Fruit fly (Drosophila melanogaster) whole organism, prepupa: ENCODE measurements around the gene CG1103.

Experiments
- CG10669 ChIP-seq: fragments of 200-800 bp; sonication (Bioruptor generic); optimal IDR thresholded peaks from 3 replicates; lab custom pipeline; 2018; ENCODE audit warnings: missing biosample characterization, mild to moderate bottlenecking, missing genetic modification characterization, moderate library complexity
- CG11762 ChIP-seq: fragments of 200-800 bp; sonication (Bioruptor generic); optimal IDR thresholded peaks from 3 replicates; lab custom pipeline; 2016; ENCODE audit warnings: missing biosample characterization, missing genetic modification characterization; ENCODE audit not compliant: insufficient read depth
- CG11902 ChIP-seq: fragments of 200-800 bp; sonication (Bioruptor generic); optimal IDR thresholded peaks from 3 replicates; lab custom pipeline; 2016; ENCODE audit warnings: missing biosample characterization, missing genetic modification characterization
- CG15336 ChIP-seq: fragments of 200-800 bp; sonication (Bioruptor generic); IDR thresholded peaks from 2 replicates; pipeline ENCODE4 v1.3.6; 2022; ENCODE audit warnings: missing biosample characterization, missing genetic modification characterization
- CG16779 ChIP-seq: fragments of 200-800 bp; sonication (Bioruptor generic); optimal IDR thresholded peaks from 3 replicates; lab custom pipeline; 2017; ENCODE audit warnings: missing biosample characterization, mild to moderate bottlenecking, missing genetic modification characterization
- CG32006 ChIP-seq: fragments of 200-800 bp; sonication (Bioruptor generic); optimal IDR thresholded peaks from 3 replicates; lab custom pipeline; 2017; ENCODE audit warnings: missing biosample characterization, mild to moderate bottlenecking, missing genetic modification characterization
- CG34406 ChIP-seq: fragments of 200-800 bp; sonication (Bioruptor generic); optimal IDR thresholded peaks from 3 replicates; lab custom pipeline; 2016; ENCODE audit warnings: missing biosample characterization, missing genetic modification characterization
- CG3919 ChIP-seq: fragments of 200-800 bp; sonication (Bioruptor generic); optimal IDR thresholded peaks from 3 replicates; lab custom pipeline; 2016; ENCODE audit warnings: missing biosample characterization, missing genetic modification characterization
- CG4318 ChIP-seq: fragments of 200-800 bp; sonication (Bioruptor generic); optimal IDR thresholded peaks from 3 replicates; lab custom pipeline; 2017; ENCODE audit warnings: missing biosample characterization, mild to moderate bottlenecking, missing genetic modification characterization
- CG6163 ChIP-seq: fragments of 200-800 bp; sonication (Bioruptor generic); IDR thresholded peaks from 3 replicates; pipeline ENCODE4 v1.3.6; 2022; ENCODE audit warnings: missing biosample characterization, missing genetic modification characterization
- CG6792 ChIP-seq: fragments of 200-800 bp; sonication (Bioruptor generic); optimal IDR thresholded peaks from 3 replicates; lab custom pipeline; 2016; ENCODE audit warnings: missing biosample characterization, missing genetic modification characterization
- CG7368 ChIP-seq: fragments of 200-800 bp; sonication (Bioruptor generic); optimal IDR thresholded peaks from 3 replicates; lab custom pipeline; 2016; ENCODE audit warnings: missing biosample characterization, missing genetic modification characterization
- CG8119 ChIP-seq: fragments of 200-800 bp; sonication (Bioruptor generic); IDR thresholded peaks from 3 replicates; pipeline ENCODE4 v1.3.6; 2022; ENCODE audit warnings: missing biosample characterization, missing genetic modification characterization
- CG8319 ChIP-seq: fragments of 200-800 bp; sonication (Bioruptor generic); optimal IDR thresholded peaks from 3 replicates; lab custom pipeline; 2016; ENCODE audit warnings: missing biosample characterization, missing genetic modification characterization
- Eip75B ChIP-seq: fragments of 200-800 bp; sonication (Bioruptor generic); optimal IDR thresholded peaks from 3 replicates; lab custom pipeline; 2016; ENCODE audit warnings: missing biosample characterization, missing genetic modification characterization
- Eip78C ChIP-seq: fragments of 200-800 bp; sonication (Bioruptor generic); peaks from one replicate; lab custom pipeline; 2016; ENCODE audit warnings: missing biosample characterization, missing genetic modification characterization
- Ets96B ChIP-seq: fragments of 200-800 bp; optimal IDR thresholded peaks from 2 replicates; lab custom pipeline; 2019; ENCODE audit warnings: missing biosample characterization, mild to moderate bottlenecking, missing genetic modification characterization, moderate library complexity
- Hr38 ChIP-seq: sonication (Bioruptor generic); optimal IDR thresholded peaks from 2 replicates; lab custom pipeline; 2016; ENCODE audit warnings: missing biosample characterization, missing genetic modification characterization
- Hr4 ChIP-seq: fragments of 200-800 bp; sonication (Bioruptor generic); optimal IDR thresholded peaks from 3 replicates; lab custom pipeline; 2016; ENCODE audit warnings: missing biosample characterization, missing genetic modification characterization
- Lpt ChIP-seq: fragments of 200-800 bp; sonication (Bioruptor generic); optimal IDR thresholded peaks from 3 replicates; lab custom pipeline; 2016; ENCODE audit warnings: missing biosample characterization, missing genetic modification characterization
- Met ChIP-seq: fragments of 200-800 bp; sonication (Bioruptor generic); optimal IDR thresholded peaks from 3 replicates; lab custom pipeline; 2016; ENCODE audit warnings: missing biosample characterization, missing genetic modification characterization
- OdsH ChIP-seq: fragments of 200-800 bp; sonication (Bioruptor generic); optimal IDR thresholded peaks from 3 replicates; lab custom pipeline; 2016; ENCODE audit warnings: missing biosample characterization, missing genetic modification characterization
- Smox ChIP-seq: fragments of 200-800 bp; sonication (Bioruptor generic); optimal IDR thresholded peaks from 3 replicates; lab custom pipeline; 2016; ENCODE audit warnings: missing biosample characterization, missing genetic modification characterization
- Sox102F ChIP-seq: fragments of 200-800 bp; sonication (Bioruptor generic); optimal IDR thresholded peaks from 2 replicates; lab custom pipeline; 2016; ENCODE audit warnings: missing biosample characterization, mild to moderate bottlenecking, missing genetic modification characterization
- Sox14 ChIP-seq: fragments of 200-800 bp; sonication (Bioruptor generic); optimal IDR thresholded peaks from 3 replicates; lab custom pipeline; 2016; ENCODE audit warnings: missing biosample characterization, missing genetic modification characterization
- Sox15 ChIP-seq: fragments of 200-800 bp; sonication (Bioruptor generic); optimal IDR thresholded peaks from 3 replicates; lab custom pipeline; 2016; ENCODE audit warnings: missing biosample characterization, missing genetic modification characterization
- acj6 ChIP-seq: fragments of 200-800 bp; sonication (Bioruptor generic); optimal IDR thresholded peaks from 3 replicates; lab custom pipeline; 2016; ENCODE audit warnings: missing biosample characterization, missing genetic modification characterization
- cyc ChIP-seq: fragments of 200-800 bp; sonication (Bioruptor generic); optimal IDR thresholded peaks from 3 replicates; lab custom pipeline; 2016; ENCODE audit warnings: missing biosample characterization, missing genetic modification characterization
- eg ChIP-seq: fragments of 200-800 bp; sonication (Bioruptor generic); IDR thresholded peaks from 3 replicates; pipeline ENCODE4 v1.3.6; 2022; ENCODE audit warnings: missing biosample characterization, missing genetic modification characterization
- esn ChIP-seq: fragments of 200-800 bp; sonication (Bioruptor generic); optimal IDR thresholded peaks from 2 replicates; lab custom pipeline; 2016; ENCODE audit warnings: missing biosample characterization, mild to moderate bottlenecking, missing genetic modification characterization, moderate library complexity
- lz ChIP-seq: fragments of 200-800 bp; sonication (Bioruptor generic); optimal IDR thresholded peaks from 3 replicates; lab custom pipeline; 2016; ENCODE audit warnings: missing biosample characterization, missing genetic modification characterization
- net ChIP-seq: fragments of 200-800 bp; sonication (Bioruptor generic); optimal IDR thresholded peaks from 3 replicates; lab custom pipeline; 2016; ENCODE audit warnings: missing biosample characterization, missing genetic modification characterization
- pdm3 ChIP-seq: fragments of 200-800 bp; sonication (Bioruptor generic); optimal IDR thresholded peaks from 3 replicates; lab custom pipeline; 2016; ENCODE audit warnings: missing biosample characterization, missing genetic modification characterization
- ss ChIP-seq, 2 experiments: fragments of 200-800 bp; sonication (Bioruptor generic); optimal IDR thresholded peaks; 2 replicates in 1 of 2; 3 replicates in 1 of 2; lab custom pipeline; 2017 to 2018; ENCODE audit warnings: mild to moderate bottlenecking in 2 of 2, missing biosample characterization in 2 of 2, missing genetic modification characterization in 2 of 2, moderate library complexity in 1 of 2
- svp ChIP-seq: fragments of 200-800 bp; sonication (Bioruptor generic); peaks from one replicate; lab custom pipeline; 2016; ENCODE audit warnings: missing biosample characterization, missing genetic modification characterization
- topi ChIP-seq: fragments of 200-800 bp; sonication (Bioruptor generic); optimal IDR thresholded peaks from 3 replicates; lab custom pipeline; 2016; ENCODE audit warnings: missing biosample characterization, missing genetic modification characterization
- vri ChIP-seq: fragments of 200-800 bp; sonication (Bioruptor generic); optimal IDR thresholded peaks from 3 replicates; lab custom pipeline; 2016; ENCODE audit warnings: missing biosample characterization, mild to moderate bottlenecking, missing genetic modification characterization

The CG1103 gene

dm6 chr3R:4360668-4361110 is 23.1 kb downstream of the CG1103 start (continued):
- no peak for TF ChIP-seq Hr38 (GFP tag; lab: Kevin White, UChicago)
- no peak for TF ChIP-seq Ets96B
- TF ChIP-seq CG7368 (GFP tag; lab: Kevin White, UChicago): peak; percentile 3
- TF ChIP-seq ss (GFP tag; optimal IDR thresholded peaks at IDR 0.05; lab: Kevin White, UChicago): peak in 1 of 2 experiments; percentile 24
- TF ChIP-seq Sox102F (GFP tag; lab: Kevin White, UChicago): peak; percentile 13
- TF ChIP-seq pdm3: no peak
- TF ChIP-seq Met (GFP tag; lab: Kevin White, UChicago): no peak
- TF ChIP-seq Hr4: no peak
- TF ChIP-seq Smox (GFP tag; lab: Kevin White, UChicago): no peak
- TF ChIP-seq svp (GFP tag; lab: Kevin White, UChicago): peak; percentile 89
- no peak for TF ChIP-seq CG8319
- TF ChIP-seq Sox15 (GFP tag; lab: Kevin White, UChicago): no peak
- peak; percentile 21 for TF ChIP-seq esn
- no peak for TF ChIP-seq CG6163
- TF ChIP-seq net (GFP tag; lab: Kevin White, UChicago): peak; percentile 11
- peak; percentile 8 for TF ChIP-seq vri (GFP tag; lab: Kevin White, UChicago)
- no peak for TF ChIP-seq CG32006 (GFP tag; lab: Kevin White, UChicago)
- no peak for TF ChIP-seq CG11762 (GFP tag; lab: Kevin White, UChicago)
- peak; percentile 12 for TF ChIP-seq topi (GFP tag; lab: Kevin White, UChicago)
- no peak; the same call in 2 of the 3 replicates for TF ChIP-seq eg
- no peak for TF ChIP-seq CG34406 (GFP tag; lab: Kevin White, UChicago)
- TF ChIP-seq cyc (GFP tag; lab: Kevin White, UChicago): no peak
- TF ChIP-seq acj6 (GFP tag; lab: Kevin White, UChicago): no peak
- TF ChIP-seq CG16779 (tag; lab: Kevin White, UChicago): no peak
- TF ChIP-seq lz (GFP tag; lab: Kevin White, UChicago): peak; percentile 11
- TF ChIP-seq CG8119: peak; percentile 33; the same call in 1 of the 3 replicates
- TF ChIP-seq CG11902 (GFP tag; lab: Kevin White, UChicago): peak; percentile 24
- no peak for TF ChIP-seq CG4318 (GFP tag; lab: Kevin White, UChicago)
- peak; percentile 45 for TF ChIP-seq Eip75B (GFP tag; lab: Kevin White, UChicago)
- TF ChIP-seq CG10669 (GFP tag; lab: Kevin White, UChicago): no peak
- TF ChIP-seq CG6792 (GFP tag; lab: Kevin White, UChicago): no peak
- TF ChIP-seq, all 60 proteins: peak for 21

- TF ChIP-seq topi (GFP tag; lab: Kevin White, UChicago): no peak
- no peak for TF ChIP-seq Eip78C (GFP tag; lab: Kevin White, UChicago)
- TF ChIP-seq lz (GFP tag; lab: Kevin White, UChicago): no peak
- TF ChIP-seq CG6163: no peak
- no peak for TF ChIP-seq esn
- no peak for TF ChIP-seq CG8319
- TF ChIP-seq Smox (GFP tag; lab: Kevin White, UChicago): no peak
- no peak for TF ChIP-seq Ets96B
- no peak for TF ChIP-seq acj6 (GFP tag; lab: Kevin White, UChicago)
- no peak for TF ChIP-seq CG15336
- TF ChIP-seq OdsH: no peak
- TF ChIP-seq CG3919 (GFP tag; lab: Kevin White, UChicago): no peak
- TF ChIP-seq Lpt: no peak
- TF ChIP-seq CG11762 (GFP tag; lab: Kevin White, UChicago): no peak
- TF ChIP-seq CG11902 (GFP tag; lab: Kevin White, UChicago): no peak
- no peak for TF ChIP-seq CG7368 (GFP tag; lab: Kevin White, UChicago)
- TF ChIP-seq Sox14 (GFP tag; lab: Kevin White, UChicago): no peak
- no peak for TF ChIP-seq CG32006 (GFP tag; lab: Kevin White, UChicago)
- TF ChIP-seq Eip75B (GFP tag; lab: Kevin White, UChicago): no peak
Observed at dm6 chr3R:4362010-4362409, 24.5 kb downstream of the CG1103 start.
